Fruit fly (Drosophila melanogaster) whole organism, prepupa: Measurements from ENCODE around the gene CG7110.
"Not testable (repeated sequence)": the region's sequence is repeated elsewhere in the genome, so short reads cannot be mapped to it uniquely, and the experiment has no call there.

ENCODE experiments used
- Blimp-1 ChIP-seq: fragments of 200-800 bp; sonication (Bioruptor generic); optimal IDR thresholded peaks from 3 replicates; lab custom pipeline; 2017; ENCODE audit warnings: missing biosample characterization, missing genetic modification characterization, mild to moderate bottlenecking, moderate library complexity, missing genetic modification reagents
- CG10631 ChIP-seq: fragments of 200-800 bp; sonication (Bioruptor generic); optimal IDR thresholded peaks from 2 replicates; lab custom pipeline; 2016; ENCODE audit warnings: missing biosample characterization, missing genetic modification characterization
- CG10669 ChIP-seq: fragments of 200-800 bp; sonication (Bioruptor generic); optimal IDR thresholded peaks from 3 replicates; lab custom pipeline; 2018; ENCODE audit warnings: missing biosample characterization, mild to moderate bottlenecking, missing genetic modification characterization, moderate library complexity
- CG11294 ChIP-seq: fragments of 200-800 bp; sonication (Bioruptor generic); IDR thresholded peaks from 2 replicates; pipeline ENCODE4 v1.3.6; 2022; ENCODE audit warnings: missing biosample characterization, missing genetic modification characterization
- CG11762 ChIP-seq: fragments of 200-800 bp; sonication (Bioruptor generic); optimal IDR thresholded peaks from 3 replicates; lab custom pipeline; 2016; ENCODE audit warnings: missing biosample characterization, missing genetic modification characterization; ENCODE audit not compliant: insufficient read depth
- CG11902 ChIP-seq: fragments of 200-800 bp; sonication (Bioruptor generic); optimal IDR thresholded peaks from 3 replicates; lab custom pipeline; 2016; ENCODE audit warnings: missing biosample characterization, missing genetic modification characterization
- CG3032 ChIP-seq: fragments of 200-800 bp; optimal IDR thresholded peaks from 2 replicates; lab custom pipeline; 2019; ENCODE audit warnings: missing biosample characterization, mild to moderate bottlenecking, missing genetic modification characterization, moderate library complexity
- CG31627 ChIP-seq: fragments of 200-800 bp; sonication (Bioruptor generic); optimal IDR thresholded peaks from 3 replicates; lab custom pipeline; 2016; ENCODE audit warnings: missing biosample characterization, missing genetic modification characterization
- CG4318 ChIP-seq: fragments of 200-800 bp; sonication (Bioruptor generic); optimal IDR thresholded peaks from 3 replicates; lab custom pipeline; 2017; ENCODE audit warnings: missing biosample characterization, mild to moderate bottlenecking, missing genetic modification characterization
- CG6163 ChIP-seq: fragments of 200-800 bp; sonication (Bioruptor generic); IDR thresholded peaks from 3 replicates; pipeline ENCODE4 v1.3.6; 2022; ENCODE audit warnings: missing biosample characterization, missing genetic modification characterization
- CG6276 ChIP-seq: fragments of 200-800 bp; sonication (Bioruptor generic); optimal IDR thresholded peaks from 2 replicates; lab custom pipeline; 2017; ENCODE audit warnings: missing biosample characterization, mild to moderate bottlenecking, missing genetic modification characterization
- CG6808 ChIP-seq: fragments of 200-800 bp; sonication (Bioruptor generic); optimal IDR thresholded peaks from 3 replicates; lab custom pipeline; 2017; ENCODE audit warnings: missing biosample characterization, missing genetic modification characterization, mild to moderate bottlenecking, moderate library complexity, missing genetic modification reagents
- CG6854 ChIP-seq: fragments of 200-800 bp; sonication (Bioruptor generic); optimal IDR thresholded peaks from 2 replicates; lab custom pipeline; 2017; ENCODE audit warnings: missing biosample characterization, mild to moderate bottlenecking, missing genetic modification characterization
- CG8319 ChIP-seq: fragments of 200-800 bp; sonication (Bioruptor generic); optimal IDR thresholded peaks from 3 replicates; lab custom pipeline; 2016; ENCODE audit warnings: missing biosample characterization, missing genetic modification characterization
- Eip78C ChIP-seq: fragments of 200-800 bp; sonication (Bioruptor generic); peaks from one replicate; lab custom pipeline; 2016; ENCODE audit warnings: missing biosample characterization, missing genetic modification characterization
- Ets21C ChIP-seq: fragments of 200-800 bp; sonication (Bioruptor generic); optimal IDR thresholded peaks from 3 replicates; lab custom pipeline; 2016; ENCODE audit warnings: missing biosample characterization, missing genetic modification characterization
- Gug ChIP-seq: fragments of 200-800 bp; sonication (Bioruptor generic); IDR thresholded peaks from 2 replicates; pipeline ENCODE4 v1.3.6; 2022; ENCODE audit warnings: missing biosample characterization, missing genetic modification characterization
- Met ChIP-seq: fragments of 200-800 bp; sonication (Bioruptor generic); optimal IDR thresholded peaks from 3 replicates; lab custom pipeline; 2016; ENCODE audit warnings: missing biosample characterization, missing genetic modification characterization
- Sox14 ChIP-seq: fragments of 200-800 bp; sonication (Bioruptor generic); optimal IDR thresholded peaks from 3 replicates; lab custom pipeline; 2016; ENCODE audit warnings: missing biosample characterization, missing genetic modification characterization
- acj6 ChIP-seq: fragments of 200-800 bp; sonication (Bioruptor generic); optimal IDR thresholded peaks from 3 replicates; lab custom pipeline; 2016; ENCODE audit warnings: missing biosample characterization, missing genetic modification characterization
- cyc ChIP-seq: fragments of 200-800 bp; sonication (Bioruptor generic); optimal IDR thresholded peaks from 3 replicates; lab custom pipeline; 2016; ENCODE audit warnings: missing biosample characterization, missing genetic modification characterization
- dsx ChIP-seq: fragments of 200-800 bp; optimal IDR thresholded peaks from 3 replicates; lab custom pipeline; 2019; ENCODE audit warnings: missing biosample characterization, mild to moderate bottlenecking, missing genetic modification characterization, moderate library complexity; ENCODE audit not compliant: poor library complexity, severe bottlenecking
- eg ChIP-seq: fragments of 200-800 bp; sonication (Bioruptor generic); IDR thresholded peaks from 3 replicates; pipeline ENCODE4 v1.3.6; 2022; ENCODE audit warnings: missing biosample characterization, missing genetic modification characterization
- fkh ChIP-seq: fragments of 200-800 bp; sonication (Bioruptor generic); optimal IDR thresholded peaks from 3 replicates; lab custom pipeline; 2017; ENCODE audit warnings: missing biosample characterization, mild to moderate bottlenecking, missing genetic modification characterization, moderate library complexity
- lz ChIP-seq: fragments of 200-800 bp; sonication (Bioruptor generic); optimal IDR thresholded peaks from 3 replicates; lab custom pipeline; 2016; ENCODE audit warnings: missing biosample characterization, missing genetic modification characterization
- net ChIP-seq: fragments of 200-800 bp; sonication (Bioruptor generic); optimal IDR thresholded peaks from 3 replicates; lab custom pipeline; 2016; ENCODE audit warnings: missing biosample characterization, missing genetic modification characterization
- salr ChIP-seq, 2 experiments: fragments of 200-800 bp; sonication (Bioruptor generic); optimal IDR thresholded peaks; 3 replicates each; lab custom pipeline; 2016 to 2018; ENCODE audit warnings: missing biosample characterization in 2 of 2, missing genetic modification characterization in 2 of 2, mild to moderate bottlenecking in 1 of 2
- spab ChIP-seq: fragments of 200-800 bp; sonication (Bioruptor generic); optimal IDR thresholded peaks from 2 replicates; lab custom pipeline; 2017; ENCODE audit warnings: missing biosample characterization, mild to moderate bottlenecking, missing genetic modification characterization, missing genetic modification reagents
- svp ChIP-seq: fragments of 200-800 bp; sonication (Bioruptor generic); peaks from one replicate; lab custom pipeline; 2016; ENCODE audit warnings: missing biosample characterization, missing genetic modification characterization
- vri ChIP-seq: fragments of 200-800 bp; sonication (Bioruptor generic); optimal IDR thresholded peaks from 3 replicates; lab custom pipeline; 2016; ENCODE audit warnings: missing biosample characterization, mild to moderate bottlenecking, missing genetic modification characterization

The CG7110 gene

DNA sequence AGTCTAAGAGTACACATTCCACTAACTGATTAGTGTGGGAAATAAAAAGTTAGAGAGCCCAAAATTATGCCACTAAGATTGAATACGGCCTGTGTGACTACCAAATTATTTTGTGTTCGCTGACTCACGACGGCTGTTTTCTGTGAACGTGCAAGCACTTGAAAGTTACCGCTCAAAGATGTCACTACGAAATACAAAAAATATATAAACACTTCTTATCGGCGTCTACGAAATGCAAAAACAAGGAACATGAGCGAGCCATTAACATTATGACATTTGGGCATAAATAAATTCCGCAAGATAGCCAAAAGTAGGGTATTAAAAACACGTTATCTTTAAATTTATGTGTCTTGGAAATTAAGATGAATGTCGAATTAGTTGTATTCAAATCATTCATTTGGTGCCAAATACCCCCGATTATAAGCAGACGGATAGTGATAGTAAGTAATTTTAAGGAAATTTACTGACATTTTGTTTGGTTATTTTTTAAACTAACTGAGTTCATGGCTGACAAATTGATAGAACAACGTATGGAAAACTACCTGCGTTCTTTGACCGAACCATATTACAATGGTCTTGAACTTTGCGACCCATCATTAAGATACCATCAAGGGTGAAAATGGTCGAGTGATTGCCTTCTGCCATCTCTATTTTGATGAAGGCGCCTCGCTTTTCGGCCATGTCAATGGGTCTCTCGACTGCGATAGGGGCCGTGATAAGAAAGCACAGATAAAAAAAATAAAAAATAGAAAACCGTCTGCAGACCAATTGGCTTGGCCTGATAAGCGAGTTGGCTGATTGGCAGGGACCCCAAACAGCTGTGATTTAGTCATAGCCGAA is 36.2 kb downstream of the CG7110 start, which contains the start of gene Tehao:
Gene Tehao, plus strand, starts transcription at position 828 of the 840 bp plus-strand sequence.
- TF ChIP-seq CG11762 (GFP tag; lab: Kevin White, UChicago) (no peak), CG6276 (no peak), spab (GFP tag; lab: Kevin White, UChicago) (no peak), CG3032 (tag; lab: Kevin White, UChicago) (no peak), Met (GFP tag; lab: Kevin White, UChicago) (no peak), CG8319 (GFP tag; lab: Kevin White, UChicago) (no peak), vri (GFP tag; lab: Kevin White, UChicago) (peak; percentile 60), CG6854 (GFP tag; lab: Kevin White, UChicago) (no peak), svp (GFP tag; lab: Kevin White, UChicago) (peak; percentile 78), Ets21C (GFP tag; lab: Kevin White, UChicago) (no peak), CG4318 (GFP tag; lab: Kevin White, UChicago) (no peak), CG10669 (GFP tag; lab: Kevin White, UChicago) (no peak), CG6163 (GFP tag; lab: Robert Waterston, UW) (no peak)
- TF ChIP-seq, all 60 proteins: peak for 2

- peak; percentile 87 for TF ChIP-seq svp (GFP tag; lab: Kevin White, UChicago)
- no peak for TF ChIP-seq acj6
- TF ChIP-seq eg (GFP tag; lab: Robert Waterston, UW), result no peak
- no peak for TF ChIP-seq Eip78C (GFP tag; lab: Kevin White, UChicago)
- no peak for TF ChIP-seq CG10631
- TF ChIP-seq lz (GFP tag; lab: Kevin White, UChicago), result no peak
- no peak for TF ChIP-seq CG11902 (GFP tag; lab: Kevin White, UChicago)
- no peak for TF ChIP-seq CG6808
- no peak for TF ChIP-seq net (GFP tag; lab: Kevin White, UChicago)
- no peak for TF ChIP-seq CG6854 (GFP tag; lab: Kevin White, UChicago)
- no peak for TF ChIP-seq fkh (GFP tag; lab: Kevin White, UChicago)
- peak; percentile 77 for TF ChIP-seq vri (GFP tag; lab: Kevin White, UChicago)
- TF ChIP-seq Blimp-1 (GFP tag; lab: Kevin White, UChicago), result no peak
- TF ChIP-seq, all 60 proteins: peak for 2
These were observed 38.0 kb downstream of the CG7110 start for dm6 chr2L:13436791-13437190.

- TF ChIP-seq svp (GFP tag; lab: Kevin White, UChicago), result peak; percentile 87
- peak; percentile 53 for TF ChIP-seq Sox14 (GFP tag; lab: Kevin White, UChicago)
- peak; percentile 8 for TF ChIP-seq CG31627
- peak; percentile 9 for TF ChIP-seq lz (GFP tag; lab: Kevin White, UChicago)
- TF ChIP-seq cyc (GFP tag; lab: Kevin White, UChicago), result peak; percentile 14
- TF ChIP-seq CG11294 (GFP tag; lab: Robert Waterston, UW), result no peak
- TF ChIP-seq vri (GFP tag; lab: Kevin White, UChicago), result peak; percentile 4
- no peak for TF ChIP-seq Gug (GFP tag; lab: Robert Waterston, UW)
These were observed 46.6 kb downstream of the CG7110 start, which contains the start of gene Hacd2 for dm6 chr2L:13445249-13445846. Hacd2 (minus strand) TSS chr2L:13445651.

dm6 chr2L:13449397-13449796 is 50.6 kb downstream of the CG7110 start, which contains the start of gene Hsp60D:
Hsp60D (minus strand) TSS chr2L:13449497.
- TF ChIP-seq salr (GFP tag; optimal IDR thresholded peaks at IDR 0.05; lab: Kevin White, UChicago); dsx (GFP tag; lab: Kevin White, UChicago); Gug (GFP tag; lab: Robert Waterston, UW): not testable (repeated sequence)
